Worm (Caenorhabditis elegans): ENCODE results near the gene F59F4.3.

The F59F4.3 gene

ce11 chrX:15849397-15849935 is 2.1 kb upstream of the F59F4.3 start, which contains the start of gene acl-1:
Gene acl-1 (plus strand): TSS chrX:15849885.
- peak; percentile 8 for TF ChIP-seq mdl-1 (tag; optimal IDR thresholded peaks at IDR 0.05)
- TF ChIP-seq nhr-77 (tag; optimal IDR thresholded peaks at IDR 0.05): no peak
- TF ChIP-seq nhr-23 (tag; optimal IDR thresholded peaks at IDR 0.05): peak; percentile 47
- peak; percentile 25 for TF ChIP-seq lin-39 (tag; optimal IDR thresholded peaks at IDR 0.05)
- TF ChIP-seq egl-27 (tag; optimal IDR thresholded peaks at IDR 0.05): no peak
- peak; percentile 97 for TF ChIP-seq R02D3.7 (tag; optimal IDR thresholded peaks at IDR 0.05)
- TF ChIP-seq tbx-2 (tag; optimal IDR thresholded peaks at IDR 0.05): peak; percentile 43
- TF ChIP-seq elt-3 (tag; optimal IDR thresholded peaks at IDR 0.05): no peak
- TF ChIP-seq mml-1 (tag; optimal IDR thresholded peaks at IDR 0.05): no peak
- TF ChIP-seq nhr-28 (tag; optimal IDR thresholded peaks at IDR 0.05): no peak
- no peak for TF ChIP-seq nhr-12 (tag; optimal IDR thresholded peaks at IDR 0.05)
- no peak for TF ChIP-seq ZK546.5 (tag; optimal IDR thresholded peaks at IDR 0.05)
- no peak for TF ChIP-seq unc-62 (GFP tag; optimal IDR thresholded peaks at IDR 0.05)
- TF ChIP-seq pha-4 (tag; optimal IDR thresholded peaks at IDR 0.05): peak; percentile 80
- TF ChIP-seq ceh-16 (tag; optimal IDR thresholded peaks at IDR 0.05): no peak
- no peak for TF ChIP-seq egl-5 (tag; optimal IDR thresholded peaks at IDR 0.05)
- TF ChIP-seq nhr-67 (tag; optimal IDR thresholded peaks at IDR 0.05): no peak
- TF ChIP-seq hmg-11 (tag; optimal IDR thresholded peaks at IDR 0.05): peak; percentile 97
- no peak for TF ChIP-seq nhr-11 (tag; optimal IDR thresholded peaks at IDR 0.05)
- peak; percentile 22 for TF ChIP-seq nhr-25 (tag; optimal IDR thresholded peaks at IDR 0.05)
- peak; percentile 93 for TF ChIP-seq nhr-43 (tag; optimal IDR thresholded peaks at IDR 0.05; ENCODE audit: poor library complexity, severe bottlenecking)
- no peak for TF ChIP-seq pqm-1 (tag; optimal IDR thresholded peaks at IDR 0.05)
- no peak for TF ChIP-seq ztf-11 (tag; optimal IDR thresholded peaks at IDR 0.05)
- no peak for TF ChIP-seq unc-39 (tag; optimal IDR thresholded peaks at IDR 0.05)
- TF ChIP-seq fkh-10 (GFP tag; optimal IDR thresholded peaks at IDR 0.05): peak; percentile 79
- no peak for TF ChIP-seq skn-1 (tag; optimal IDR thresholded peaks at IDR 0.05)
- no peak for TF ChIP-seq ceh-9 (tag; optimal IDR thresholded peaks at IDR 0.05)
- peak; percentile 82 for TF ChIP-seq lin-15B (tag; optimal IDR thresholded peaks at IDR 0.05)
- no peak for TF ChIP-seq nhr-76 (tag; optimal IDR thresholded peaks at IDR 0.05)
- no peak for TF ChIP-seq fkh-2 (tag; optimal IDR thresholded peaks at IDR 0.05)
- TF ChIP-seq fos-1 (tag; optimal IDR thresholded peaks at IDR 0.05): peak; percentile 9
- TF ChIP-seq elt-2 (tag; optimal IDR thresholded peaks at IDR 0.05): peak; percentile 34
- TF ChIP-seq zag-1 (tag; optimal IDR thresholded peaks at IDR 0.05): peak; percentile 2
- TF ChIP-seq sea-2 (GFP tag; optimal IDR thresholded peaks at IDR 0.05): no peak
- TF ChIP-seq nhr-237 (tag; optimal IDR thresholded peaks at IDR 0.05): no peak
- TF ChIP-seq nfya-1 (tag; optimal IDR thresholded peaks at IDR 0.05; ENCODE audit: insufficient read depth): peak; percentile 57
- no peak for TF ChIP-seq ama-1 (optimal IDR thresholded peaks at IDR 0.05)
- TF ChIP-seq lsy-12 (tag; optimal IDR thresholded peaks at IDR 0.05): peak; percentile 96
- peak; percentile 62 for TF ChIP-seq snpc-4 (tag; optimal IDR thresholded peaks at IDR 0.05)
- TF ChIP-seq aly-2 (tag; optimal IDR thresholded peaks at IDR 0.05): no peak
- TF ChIP-seq ztf-4 (tag; optimal IDR thresholded peaks at IDR 0.05): no peak
- TF ChIP-seq jun-1 (tag; optimal IDR thresholded peaks at IDR 0.05): peak; percentile 4
- no peak for TF ChIP-seq eor-1 (tag; optimal IDR thresholded peaks at IDR 0.05)
- peak; percentile 48 for TF ChIP-seq ceh-28 (tag; optimal IDR thresholded peaks at IDR 0.05)

ce11 chrX:15848867-15849266 is 1.5 kb upstream of the F59F4.3 start:
- TF ChIP-seq nhr-25 (tag; optimal IDR thresholded peaks at IDR 0.05): no peak
- TF ChIP-seq elt-2 (tag; optimal IDR thresholded peaks at IDR 0.05): no peak
- no peak for TF ChIP-seq lin-15B (tag; optimal IDR thresholded peaks at IDR 0.05)
- TF ChIP-seq nhr-43 (tag; optimal IDR thresholded peaks at IDR 0.05; ENCODE audit: poor library complexity, severe bottlenecking): no peak
- no peak for TF ChIP-seq eor-1 (tag; optimal IDR thresholded peaks at IDR 0.05)
- no peak for TF ChIP-seq ama-1 (optimal IDR thresholded peaks at IDR 0.05)
- TF ChIP-seq unc-62 (GFP tag; optimal IDR thresholded peaks at IDR 0.05): no peak
- TF ChIP-seq lsy-12 (tag; optimal IDR thresholded peaks at IDR 0.05): no peak
- no peak for TF ChIP-seq ZK546.5 (tag; optimal IDR thresholded peaks at IDR 0.05)
- no peak for TF ChIP-seq nhr-28 (tag; optimal IDR thresholded peaks at IDR 0.05)
- no peak for TF ChIP-seq nfya-1 (tag; optimal IDR thresholded peaks at IDR 0.05; ENCODE audit: insufficient read depth)
